Worm (Caenorhabditis elegans) whole organism, L3 larva: ENCODE measurements around the gene acr-5.

Experiments
- ceh-82 ChIP-seq: fragments of 150-350 bp; optimal IDR thresholded peaks from 2 replicates; lab custom pipeline; 2014; ENCODE audit warnings: missing biosample characterization, missing genetic modification characterization
- lin-39 ChIP-seq: fragments of 150-350 bp; optimal IDR thresholded peaks from 2 replicates; lab custom pipeline; 2018; ENCODE audit warnings: missing biosample characterization, missing genetic modification reagents, missing genetic modification characterization
- nhr-11 ChIP-seq: fragments of 150-350 bp; optimal IDR thresholded peaks from 2 replicates; lab custom pipeline; 2014; ENCODE audit warnings: missing biosample characterization, missing genetic modification characterization

ce11 chrIII:6489493-6489892 lies 25.1 kb downstream of the acr-5 start, which contains the start of gene rpt-3:
- TF ChIP-seq lin-39 (tag; lab: Kevin White, UChicago) (no peak), nhr-11 (tag; lab: Kevin White, UChicago) (no peak), ceh-82 (no peak)
